Fruit fly (Drosophila melanogaster): ENCODE data around the gene pelo.

pelo gene

DNA sequence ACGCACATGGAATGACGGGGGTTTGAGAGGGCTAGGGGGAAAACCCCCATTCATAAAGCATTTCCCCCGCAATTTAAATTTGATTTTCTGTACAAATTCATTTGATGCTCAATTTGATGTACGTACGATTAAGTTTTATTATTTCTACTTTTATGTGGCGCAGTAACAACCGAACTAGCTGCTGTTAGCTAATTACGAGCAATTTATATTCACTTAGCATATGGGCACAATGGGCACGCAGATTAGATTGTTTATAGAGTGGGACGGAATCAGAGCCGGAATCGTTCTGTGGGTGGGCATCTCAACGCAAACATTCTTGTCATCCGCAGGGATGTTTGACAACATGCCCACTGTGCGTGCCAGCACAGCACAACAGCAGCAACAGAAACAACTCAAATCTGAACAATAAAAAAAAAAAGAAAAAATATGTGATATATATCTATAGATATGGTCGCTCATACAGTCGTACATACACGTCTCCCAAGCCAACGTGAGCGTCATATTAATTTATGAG lies 29.6 kb upstream of the pelo start (continued):
- TF ChIP-seq CG18476 (GFP tag; optimal IDR thresholded peaks at IDR 0.05) (no peak), en (GFP tag; optimal IDR thresholded peaks at IDR 0.05) (no peak), trem (tag; optimal IDR thresholded peaks at IDR 0.05) (no peak), CG4360 (GFP tag; IDR thresholded peaks at IDR 0.05) (no peak), CG6683 (GFP tag; optimal IDR thresholded peaks at IDR 0.05) (no peak), HmgD (GFP tag; optimal IDR thresholded peaks at IDR 0.05) (no peak), CG42726 (GFP tag; IDR thresholded peaks at IDR 0.05; ENCODE audit: partially characterized antibody) (no peak), Aef1 (GFP tag; IDR thresholded peaks at IDR 0.05) (no peak), mirr (GFP tag; optimal IDR thresholded peaks at IDR 0.05) (peak; percentile 41), lab (GFP tag; optimal IDR thresholded peaks at IDR 0.05) (peak; percentile 44), Awh (GFP tag; IDR thresholded peaks at IDR 0.05) (no peak), CG4707 (GFP tag; optimal IDR thresholded peaks at IDR 0.05) (no peak), sr (GFP tag; IDR thresholded peaks at IDR 0.05) (peak; percentile 22; the same call in 1 of the 3 replicates), dimm (GFP tag; IDR thresholded peaks at IDR 0.05) (no peak), gt (GFP tag; IDR thresholded peaks at IDR 0.05) (no peak), CG32772 (GFP tag; IDR thresholded peaks at IDR 0.05) (no peak), gcm (GFP tag; optimal IDR thresholded peaks at IDR 0.05) (no peak), CG30431 (GFP tag; optimal IDR thresholded peaks at IDR 0.05) (no peak), CG2678 (tag; optimal IDR thresholded peaks at IDR 0.05) (peak; percentile 28), Mrtf (GFP tag; IDR thresholded peaks at IDR 0.05) (no peak), seq (GFP tag; IDR thresholded peaks at IDR 0.05) (no peak), Hand (GFP tag; optimal IDR thresholded peaks at IDR 0.05) (no peak), CG8281 (tag; optimal IDR thresholded peaks at IDR 0.05) (no peak), hkb (optimal IDR thresholded peaks at IDR 0.05) (no peak), hkb (GFP tag; IDR thresholded peaks at IDR 0.05) (no peak), az2 (GFP tag; optimal IDR thresholded peaks at IDR 0.05) (no peak), Mes4 (GFP tag; optimal IDR thresholded peaks at IDR 0.05) (no peak), Hmx (GFP tag; optimal IDR thresholded peaks at IDR 0.05) (no peak), PHDP (tag; optimal IDR thresholded peaks at IDR 0.05) (no peak), caup (GFP tag; optimal IDR thresholded peaks at IDR 0.05; ENCODE audit: severe bottlenecking) (peak; percentile 4), vvl (GFP tag; IDR thresholded peaks at IDR 0.05) (0 out of 2 replicates have a peak, but pooled peaks have one; percentile 39), CG5180 (GFP tag; optimal IDR thresholded peaks at IDR 0.05) (no peak), bab2 (GFP tag; optimal IDR thresholded peaks at IDR 0.05) (no peak), CG4854 (GFP tag; optimal IDR thresholded peaks at IDR 0.05) (no peak), onecut (GFP tag; IDR thresholded peaks at IDR 0.05) (no peak), Dbx (GFP tag; IDR thresholded peaks at IDR 0.05) (no peak), cwo (GFP tag; optimal IDR thresholded peaks at IDR 0.05) (peak; percentile 18), Oli (tag; optimal IDR thresholded peaks at IDR 0.05) (no peak), Sox102F (GFP tag; optimal IDR thresholded peaks at IDR 0.05) (no peak), CG18262 (tag; optimal IDR thresholded peaks at IDR 0.05) (no peak), CG11560 (tag; IDR thresholded peaks at IDR 0.05) (no peak), CG8388 (GFP tag; optimal IDR thresholded peaks at IDR 0.05) (no peak), phol (tag; optimal IDR thresholded peaks at IDR 0.05) (no peak), Gsc (GFP tag; IDR thresholded peaks at IDR 0.05) (no peak), CG10321 (GFP tag; IDR thresholded peaks at IDR 0.05) (no peak), bbx (GFP tag; IDR thresholded peaks at IDR 0.05; ENCODE audit: partially characterized antibody) (no peak), gce (GFP tag; IDR thresholded peaks at IDR 0.05) (no peak), CG7745 (tag; optimal IDR thresholded peaks at IDR 0.05) (no peak), CG9817 (tag; optimal IDR thresholded peaks at IDR 0.05) (no peak), rib (GFP tag; IDR thresholded peaks at IDR 0.05) (no peak), Med (GFP tag) (peak; percentile 65)
